Worm (Caenorhabditis elegans) whole organism, L1 larva: Measurements from ENCODE around the gene srdh-1.
A peak's percentile ranks its signal among the peaks of the same experiment; 100 is the strongest.

Experiments used
- C04F5.9 ChIP-seq: sonication (generic microtip); optimal IDR thresholded peaks from 2 replicates; lab custom pipeline; 2016; ENCODE audit warnings: missing genetic modification characterization, missing compliant biosample characterization
- C16A3.4 ChIP-seq: fragments of 150-350 bp; optimal IDR thresholded peaks from 2 replicates; lab custom pipeline; 2014; ENCODE audit warnings: missing biosample characterization, missing genetic modification characterization
- Y116A8C.19 ChIP-seq: sonication (generic microtip); optimal IDR thresholded peaks from 2 replicates; lab custom pipeline; 2016; ENCODE audit warnings: missing compliant biosample characterization, missing genetic modification characterization, borderline replicate concordance
- aha-1 ChIP-seq: fragments of 150-350 bp; optimal IDR thresholded peaks from 2 replicates; lab custom pipeline; 2014; ENCODE audit warnings: missing biosample characterization, missing genetic modification characterization
- blmp-1 ChIP-seq: fragments of 150-350 bp; optimal IDR thresholded peaks from 2 replicates; lab custom pipeline; 2014; ENCODE audit warnings: missing biosample characterization, missing genetic modification characterization
- ceh-8 ChIP-seq: fragments of 200-800 bp; sonication (Bioruptor generic); optimal IDR thresholded peaks from 2 replicates; lab custom pipeline; 2018; ENCODE audit warnings: mild to moderate bottlenecking, missing genetic modification characterization, moderate library complexity, missing compliant biosample characterization
- ceh-88 ChIP-seq: fragments of 200-800 bp; sonication (Bioruptor generic); IDR thresholded peaks from 2 replicates; pipeline ENCODE4 v1.3.6; 2022; ENCODE audit warnings: missing genetic modification characterization, missing compliant biosample characterization
- dpl-1 ChIP-seq, 3 experiments: fragments of 150-350 bp in 2 of 3; sonication (generic microtip) in 1 of 3; optimal IDR thresholded peaks; 2 replicates each; lab custom pipeline; 2014 to 2017; ENCODE audit warnings: missing biosample characterization in 3 of 3, missing genetic modification characterization in 3 of 3, missing genetic modification reagents in 3 of 3
- dsc-1 ChIP-seq: sonication (generic microtip); optimal IDR thresholded peaks from 2 replicates; lab custom pipeline; 2016; ENCODE audit warnings: mild to moderate bottlenecking, missing genetic modification characterization, missing compliant biosample characterization
- efl-1 ChIP-seq, 4 experiments: fragments of 150-350 bp; optimal IDR thresholded peaks in 3 of 4; peaks in 1 of 4; 1 replicate in 1 of 4; 2 replicates in 3 of 4; lab custom pipeline; 2014; ENCODE audit warnings: missing biosample characterization in 2 of 4, missing genetic modification characterization in 2 of 4, missing genetic modification reagents in 2 of 4
- efl-3 ChIP-seq: fragments of 200-800 bp; sonication (Bioruptor generic); optimal IDR thresholded peaks from 2 replicates; lab custom pipeline; 2018; ENCODE audit warnings: mild to moderate bottlenecking, missing genetic modification characterization, missing compliant biosample characterization
- egl-27 ChIP-seq, 2 experiments: fragments of 150-350 bp in 1 of 2; sonication (generic microtip); optimal IDR thresholded peaks; 3 replicates each; lab custom pipeline; 2017 to 2018; ENCODE audit warnings: missing biosample characterization in 2 of 2, missing genetic modification characterization in 2 of 2, missing genetic modification reagents in 2 of 2
- elt-3 ChIP-seq, 6 experiments: fragments of 150-350 bp in 1 of 6; sonication (generic microtip); optimal IDR thresholded peaks; 2 replicates each; lab custom pipeline; 2017 to 2018; ENCODE audit warnings: missing biosample characterization in 6 of 6, missing genetic modification characterization in 6 of 6, inconsistent platforms in 1 of 6
- fkh-10 ChIP-seq: sonication (generic microtip); optimal IDR thresholded peaks from 2 replicates; lab custom pipeline; 2017; ENCODE audit warnings: missing biosample characterization, missing genetic modification reagents, missing genetic modification characterization
- fkh-4 ChIP-seq: sonication (generic microtip); optimal IDR thresholded peaks from 2 replicates; lab custom pipeline; 2016; ENCODE audit warnings: missing compliant biosample characterization, missing genetic modification characterization, borderline replicate concordance
- fkh-8 ChIP-seq: sonication (generic microtip); optimal IDR thresholded peaks from 2 replicates; lab custom pipeline; 2016; ENCODE audit warnings: mild to moderate bottlenecking, missing genetic modification characterization, missing compliant biosample characterization
- fos-1 ChIP-seq: fragments of 150-350 bp; optimal IDR thresholded peaks from 2 replicates; lab custom pipeline; 2014; ENCODE audit warnings: missing biosample characterization, missing genetic modification characterization
- grh-1 ChIP-seq: fragments of 200-800 bp; sonication (Bioruptor generic); IDR thresholded peaks from 2 replicates; pipeline ENCODE4 v1.3.6; 2022; ENCODE audit warnings: missing genetic modification reagents, missing genetic modification characterization, missing compliant biosample characterization
- hlh-4 ChIP-seq: sonication (generic microtip); optimal IDR thresholded peaks from 2 replicates; lab custom pipeline; 2016; ENCODE audit warnings: mild to moderate bottlenecking, missing genetic modification characterization, missing compliant biosample characterization
- hpl-2 ChIP-seq: fragments of 150-350 bp; optimal IDR thresholded peaks from 2 replicates; lab custom pipeline; 2014; ENCODE audit warnings: missing biosample characterization, missing genetic modification reagents, missing genetic modification characterization
- irx-1 ChIP-seq: sonication (generic microtip); optimal IDR thresholded peaks from 2 replicates; lab custom pipeline; 2016; ENCODE audit warnings: missing genetic modification characterization, missing compliant biosample characterization
- lin-14 ChIP-seq: fragments of 200-800 bp; sonication (Bioruptor generic); optimal IDR thresholded peaks from 2 replicates; lab custom pipeline; 2018; ENCODE audit warnings: mild to moderate bottlenecking, missing genetic modification characterization, moderate library complexity, missing compliant biosample characterization
- lin-15B ChIP-seq: fragments of 150-350 bp; sonication (generic microtip); optimal IDR thresholded peaks from 3 replicates; lab custom pipeline; 2014; ENCODE audit warnings: missing biosample characterization, missing genetic modification characterization
- lin-39 ChIP-seq: fragments of 150-350 bp; optimal IDR thresholded peaks from 2 replicates; lab custom pipeline; 2014; ENCODE audit warnings: missing biosample characterization, missing genetic modification reagents, missing genetic modification characterization
- lir-3 ChIP-seq: sonication (generic microtip); optimal IDR thresholded peaks from 2 replicates; lab custom pipeline; 2016; ENCODE audit warnings: mild to moderate bottlenecking, missing genetic modification characterization, moderate library complexity, missing compliant biosample characterization; ENCODE audit not compliant: poor library complexity
- mab-9 ChIP-seq: fragments of 200-800 bp; sonication (Bioruptor generic); IDR thresholded peaks from 2 replicates; pipeline ENCODE4 v1.3.6; 2022; ENCODE audit warnings: missing genetic modification reagents, missing genetic modification characterization, missing compliant biosample characterization
- mdl-1 ChIP-seq, 2 experiments: fragments of 150-350 bp; optimal IDR thresholded peaks; 2 replicates each; lab custom pipeline; 2014 to 2017; ENCODE audit warnings: missing biosample characterization in 2 of 2, missing genetic modification characterization in 2 of 2, inconsistent platforms in 1 of 2
- mep-1 ChIP-seq: fragments of 150-350 bp; optimal IDR thresholded peaks from 2 replicates; lab custom pipeline; 2014; ENCODE audit warnings: missing biosample characterization, missing genetic modification characterization
- nhr-11 ChIP-seq: fragments of 150-350 bp; optimal IDR thresholded peaks from 2 replicates; lab custom pipeline; 2014; ENCODE audit warnings: missing biosample characterization, missing genetic modification characterization
- nhr-20 ChIP-seq: sonication (generic microtip); optimal IDR thresholded peaks from 2 replicates; lab custom pipeline; 2016; ENCODE audit warnings: mild to moderate bottlenecking, missing genetic modification characterization, missing compliant biosample characterization
- nhr-28 ChIP-seq: fragments of 150-350 bp; optimal IDR thresholded peaks from 2 replicates; lab custom pipeline; 2014; ENCODE audit warnings: missing biosample characterization, missing genetic modification characterization
- nhr-47 ChIP-seq: sonication (generic microtip); optimal IDR thresholded peaks from 2 replicates; lab custom pipeline; 2016; ENCODE audit warnings: mild to moderate bottlenecking, missing genetic modification characterization, moderate library complexity, missing compliant biosample characterization
- nhr-71 ChIP-seq: sonication (generic microtip); optimal IDR thresholded peaks from 2 replicates; lab custom pipeline; 2016; ENCODE audit warnings: mild to moderate bottlenecking, missing genetic modification characterization, moderate library complexity, missing compliant biosample characterization
- nhr-76 ChIP-seq: sonication (generic microtip); optimal IDR thresholded peaks from 2 replicates; lab custom pipeline; 2017; ENCODE audit warnings: missing biosample characterization, missing genetic modification characterization
- nhr-77 ChIP-seq: fragments of 150-350 bp; optimal IDR thresholded peaks from 2 replicates; lab custom pipeline; 2014; ENCODE audit warnings: missing biosample characterization, missing genetic modification characterization
- nhr-85 ChIP-seq: sonication (generic microtip); peaks from one replicate; lab custom pipeline; 2016; ENCODE audit warnings: missing genetic modification characterization, inconsistent platforms, missing compliant biosample characterization
- pag-3 ChIP-seq: sonication (generic microtip); optimal IDR thresholded peaks from 2 replicates; lab custom pipeline; 2017; ENCODE audit warnings: missing genetic modification characterization, mild to moderate bottlenecking, missing compliant biosample characterization, antibody characterized with exemption, borderline replicate concordance; ENCODE audit not compliant: insufficient read depth
- pqm-1 ChIP-seq: sonication (generic microtip); optimal IDR thresholded peaks from 3 replicates; lab custom pipeline; 2017; ENCODE audit warnings: missing biosample characterization, missing genetic modification characterization
- snpc-4 ChIP-seq: fragments of 150-350 bp; optimal IDR thresholded peaks from 2 replicates; lab custom pipeline; 2014; ENCODE audit warnings: missing biosample characterization, missing genetic modification characterization
- sox-4 ChIP-seq: sonication (generic microtip); optimal IDR thresholded peaks from 2 replicates; lab custom pipeline; 2016; ENCODE audit warnings: missing genetic modification characterization, missing compliant biosample characterization
- swsn-7 ChIP-seq: sonication (generic microtip); optimal IDR thresholded peaks from 2 replicates; lab custom pipeline; 2016; ENCODE audit warnings: missing genetic modification characterization, missing compliant biosample characterization
- tbx-2 ChIP-seq: sonication (generic microtip); optimal IDR thresholded peaks from 2 replicates; lab custom pipeline; 2016; ENCODE audit warnings: missing genetic modification characterization, missing compliant biosample characterization
- unc-130 ChIP-seq: fragments of 150-350 bp; optimal IDR thresholded peaks from 2 replicates; lab custom pipeline; 2017; ENCODE audit warnings: missing biosample characterization, missing genetic modification characterization, inconsistent platforms
- unc-30 ChIP-seq: sonication (generic microtip); optimal IDR thresholded peaks from 2 replicates; lab custom pipeline; 2017; ENCODE audit warnings: missing biosample characterization, missing genetic modification characterization
- unc-62 ChIP-seq: fragments of 150-350 bp; optimal IDR thresholded peaks from 2 replicates; lab custom pipeline; 2014; ENCODE audit warnings: missing biosample characterization, missing genetic modification reagents, missing genetic modification characterization
- unc-86 ChIP-seq: sonication (generic microtip); optimal IDR thresholded peaks from 2 replicates; lab custom pipeline; 2016; ENCODE audit warnings: missing genetic modification characterization, missing compliant biosample characterization
- zag-1 ChIP-seq: fragments of 150-350 bp; optimal IDR thresholded peaks from 2 replicates; lab custom pipeline; 2014; ENCODE audit warnings: missing biosample characterization, missing genetic modification characterization
- zip-4 ChIP-seq: fragments of 200-800 bp; sonication (Bioruptor generic); optimal IDR thresholded peaks from 2 replicates; lab custom pipeline; 2018; ENCODE audit warnings: mild to moderate bottlenecking, missing genetic modification characterization, moderate library complexity, missing compliant biosample characterization
- ztf-11 ChIP-seq, 2 experiments: sonication (generic microtip); optimal IDR thresholded peaks; 2 replicates each; lab custom pipeline; 2016 to 2017; ENCODE audit warnings: missing genetic modification characterization in 2 of 2, missing biosample characterization in 1 of 2, missing compliant biosample characterization in 1 of 2
- ztf-4 ChIP-seq: fragments of 150-350 bp; optimal IDR thresholded peaks from 2 replicates; lab custom pipeline; 2014; ENCODE audit warnings: missing biosample characterization, missing genetic modification characterization

The srdh-1 gene

DNA sequence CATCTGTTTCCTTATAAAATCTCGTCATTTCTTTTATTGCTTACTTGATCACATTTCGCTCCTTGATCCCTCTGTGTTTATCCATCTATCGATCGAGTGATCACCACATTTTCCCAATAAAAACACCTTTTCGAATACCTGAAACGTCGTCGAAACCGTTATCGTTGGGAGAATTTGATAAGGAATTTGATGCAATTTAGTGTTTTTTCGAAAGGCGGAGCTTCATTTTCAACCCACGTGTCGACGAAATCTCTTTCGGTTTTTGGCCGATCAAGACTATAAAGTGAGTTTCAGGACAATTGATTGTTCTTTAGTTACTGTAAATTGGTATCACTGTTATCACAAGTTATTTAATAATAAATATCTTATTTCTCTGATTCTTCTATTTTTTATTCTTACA is at the start of gene srdh-1:
srdh-1 (plus strand) TSS at position 43 of the 400 bp plus-strand sequence.
- TF ChIP-seq grh-1 (GFP tag; lab: Robert Waterston, UW) = no peak
- peak; percentile 35 for TF ChIP-seq nhr-71 (tag; lab: Kevin White, UChicago)
- no peak for TF ChIP-seq lin-39 (tag; lab: Kevin White, UChicago)
- peak in 1 of 2 experiments; percentile 16 for TF ChIP-seq mdl-1 (tag; optimal IDR thresholded peaks at IDR 0.05; lab: Kevin White, UChicago)
- TF ChIP-seq efl-1 (optimal IDR thresholded peaks at IDR 0.05; lab: Kevin White, UChicago) = no peak
- TF ChIP-seq efl-1 (GFP tag; optimal IDR thresholded peaks at IDR 0.05 in 1 of 2; lab: Kevin White, UChicago) = peak in 1 of 2 experiments; percentile 51
- TF ChIP-seq lir-3 = no peak
- no peak for TF ChIP-seq C04F5.9 (tag; lab: Kevin White, UChicago)
- no peak for TF ChIP-seq egl-27 (tag; optimal IDR thresholded peaks at IDR 0.05; lab: Kevin White, UChicago)
- no peak for TF ChIP-seq nhr-11 (tag; lab: Kevin White, UChicago)
- TF ChIP-seq ztf-4 (tag; lab: Kevin White, UChicago) = no peak
- TF ChIP-seq lin-14 (GFP tag; lab: Kevin White, UChicago) = peak; percentile 27
- TF ChIP-seq unc-30 (tag; lab: Kevin White, UChicago) = no peak
- no peak for TF ChIP-seq swsn-7
- TF ChIP-seq snpc-4 (tag; lab: Kevin White, UChicago) = no peak
- TF ChIP-seq lin-15B (tag; lab: Kevin White, UChicago) = no peak
- TF ChIP-seq unc-62 (GFP tag; lab: Kevin White, UChicago) = no peak
- TF ChIP-seq fkh-10 (GFP tag; lab: Kevin White, UChicago) = no peak
- TF ChIP-seq blmp-1 (tag; lab: Kevin White, UChicago) = peak; percentile 46
- TF ChIP-seq fkh-8 (tag; lab: Kevin White, UChicago) = no peak
- no peak for TF ChIP-seq efl-3 (GFP tag; lab: Kevin White, UChicago)
- TF ChIP-seq zip-4 (GFP tag; lab: Kevin White, UChicago) = no peak
- TF ChIP-seq sox-4 (tag; lab: Kevin White, UChicago) = no peak
- no peak for TF ChIP-seq ztf-11 (tag; optimal IDR thresholded peaks at IDR 0.05; lab: Kevin White, UChicago)
- peak; percentile 33 for TF ChIP-seq nhr-20 (tag; lab: Kevin White, UChicago)
- peak in 4 of 6 experiments; percentile 40 to 71 (median 64) for TF ChIP-seq elt-3 (tag; optimal IDR thresholded peaks at IDR 0.05; lab: Kevin White, UChicago)
- no peak for TF ChIP-seq dpl-1 (GFP tag; optimal IDR thresholded peaks at IDR 0.05; lab: Kevin White, UChicago)
- no peak for TF ChIP-seq zag-1 (tag; lab: Kevin White, UChicago)
- TF ChIP-seq nhr-85 (tag; lab: Kevin White, UChicago) = peak; percentile 81
- no peak for TF ChIP-seq fkh-4 (tag; lab: Kevin White, UChicago)

DNA sequence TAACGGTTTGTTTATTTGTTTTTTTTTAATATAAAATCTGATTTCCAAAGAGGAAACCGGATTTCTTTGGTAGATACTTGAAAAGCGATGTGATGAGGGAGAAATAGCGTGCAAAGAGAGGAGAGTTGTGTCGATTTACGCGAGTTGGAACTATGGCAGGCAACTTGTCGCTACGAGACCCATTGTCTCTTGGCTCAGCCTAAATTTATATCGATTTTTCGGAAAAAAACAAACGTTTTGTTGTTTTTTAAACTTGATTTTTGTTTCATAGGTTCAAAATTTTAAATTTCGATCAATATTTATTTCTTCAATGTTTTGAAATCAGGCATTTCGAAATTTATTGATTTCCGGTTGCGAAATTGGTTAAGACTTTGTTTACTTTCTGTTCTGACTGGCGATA is 48.0 kb upstream of the srdh-1 start, which contains the start of gene M110.3:
M110.3 (minus strand) TSS at position 184 of the 400 bp plus-strand sequence.
- no peak for TF ChIP-seq unc-130
- TF ChIP-seq irx-1 (tag; lab: Kevin White, UChicago) = no peak
- TF ChIP-seq mep-1 (tag; lab: Kevin White, UChicago) = peak; percentile 48
- peak; percentile 25 for TF ChIP-seq nhr-77
- TF ChIP-seq nhr-47 (tag; lab: Kevin White, UChicago) = peak; percentile 50
- peak; percentile 61 for TF ChIP-seq nhr-71 (tag; lab: Kevin White, UChicago)
- TF ChIP-seq pag-3 (tag; lab: Kevin White, UChicago) = peak; percentile 71
- TF ChIP-seq aha-1 = no peak
- no peak for TF ChIP-seq ztf-11 (tag; optimal IDR thresholded peaks at IDR 0.05; lab: Kevin White, UChicago)
- peak; percentile 29 for TF ChIP-seq dsc-1 (tag; lab: Kevin White, UChicago)
- no peak for TF ChIP-seq ztf-4 (tag; lab: Kevin White, UChicago)
- TF ChIP-seq fos-1 (tag; lab: Kevin White, UChicago) = no peak
- TF ChIP-seq ceh-8 (GFP tag; lab: Kevin White, UChicago) = no peak
- TF ChIP-seq tbx-2 = peak; percentile 28
- TF ChIP-seq elt-3 (tag; optimal IDR thresholded peaks at IDR 0.05; lab: Kevin White, UChicago) = peak in 2 of 6 experiments; percentile 2 to 17
- TF ChIP-seq lin-14 (GFP tag; lab: Kevin White, UChicago) = peak; percentile 68
- no peak for TF ChIP-seq hlh-4 (tag; lab: Kevin White, UChicago)
- no peak for TF ChIP-seq nhr-76 (tag; lab: Kevin White, UChicago)
- TF ChIP-seq nhr-28 (tag; lab: Kevin White, UChicago) = no peak
- peak; percentile 35 for TF ChIP-seq C16A3.4 (tag; lab: Kevin White, UChicago)
- TF ChIP-seq Y116A8C.19 (tag; lab: Kevin White, UChicago) = no peak
- no peak for TF ChIP-seq hpl-2 (GFP tag; lab: Kevin White, UChicago)
- no peak for TF ChIP-seq unc-86 (tag; lab: Kevin White, UChicago)
- TF ChIP-seq mab-9 (GFP tag; lab: Robert Waterston, UW) = no peak
- TF ChIP-seq snpc-4 (tag; lab: Kevin White, UChicago) = no peak
- no peak for TF ChIP-seq pqm-1
- TF ChIP-seq fkh-8 (tag; lab: Kevin White, UChicago) = peak; percentile 19
- no peak for TF ChIP-seq efl-3 (GFP tag; lab: Kevin White, UChicago)
- TF ChIP-seq ceh-88 (GFP tag; lab: Robert Waterston, UW) = no peak
- TF ChIP-seq fkh-10 (GFP tag; lab: Kevin White, UChicago) = no peak
